Worm (Caenorhabditis elegans): ENCODE data around the gene Y53F4B.24.
A peak's percentile ranks its signal among the peaks of the same experiment; 100 is the strongest.

Gene Y53F4B.24

DNA sequence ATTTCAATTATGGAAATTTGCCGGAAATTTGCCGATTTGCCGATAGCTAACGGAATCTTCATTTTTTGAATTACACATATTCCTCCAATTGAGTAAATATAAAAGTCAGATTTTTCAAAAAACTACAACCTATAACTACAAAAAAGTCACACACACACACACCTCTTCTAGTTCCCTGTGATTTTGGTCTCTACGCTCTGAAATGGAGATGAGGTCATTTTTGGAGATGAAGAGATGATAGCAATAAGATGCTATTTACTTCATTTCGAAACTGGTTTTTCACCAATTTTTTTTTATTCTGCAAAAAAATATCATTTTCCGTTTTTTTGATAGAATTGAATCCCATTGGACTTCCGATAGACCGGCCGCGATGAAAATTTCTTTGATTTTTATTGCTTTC, 10.0 kb downstream of the Y53F4B.24 start, which contains the start of gene Y53F4B.23:
Gene Y53F4B.23 (plus strand): TSS at position 312 of the 400 bp plus-strand sequence.
- TF ChIP-seq T23F11.4 (GFP tag; optimal IDR thresholded peaks at IDR 0.05) (no peak), ceh-45 (GFP tag; IDR thresholded peaks at IDR 0.05) (no peak), pax-1 (tag; optimal IDR thresholded peaks at IDR 0.05) (no peak), ets-4 (tag; optimal IDR thresholded peaks at IDR 0.05) (no peak), unc-55 (GFP tag; optimal IDR thresholded peaks at IDR 0.05) (no peak), hlh-13 (GFP tag; optimal IDR thresholded peaks at IDR 0.05) (no peak)

DNA sequence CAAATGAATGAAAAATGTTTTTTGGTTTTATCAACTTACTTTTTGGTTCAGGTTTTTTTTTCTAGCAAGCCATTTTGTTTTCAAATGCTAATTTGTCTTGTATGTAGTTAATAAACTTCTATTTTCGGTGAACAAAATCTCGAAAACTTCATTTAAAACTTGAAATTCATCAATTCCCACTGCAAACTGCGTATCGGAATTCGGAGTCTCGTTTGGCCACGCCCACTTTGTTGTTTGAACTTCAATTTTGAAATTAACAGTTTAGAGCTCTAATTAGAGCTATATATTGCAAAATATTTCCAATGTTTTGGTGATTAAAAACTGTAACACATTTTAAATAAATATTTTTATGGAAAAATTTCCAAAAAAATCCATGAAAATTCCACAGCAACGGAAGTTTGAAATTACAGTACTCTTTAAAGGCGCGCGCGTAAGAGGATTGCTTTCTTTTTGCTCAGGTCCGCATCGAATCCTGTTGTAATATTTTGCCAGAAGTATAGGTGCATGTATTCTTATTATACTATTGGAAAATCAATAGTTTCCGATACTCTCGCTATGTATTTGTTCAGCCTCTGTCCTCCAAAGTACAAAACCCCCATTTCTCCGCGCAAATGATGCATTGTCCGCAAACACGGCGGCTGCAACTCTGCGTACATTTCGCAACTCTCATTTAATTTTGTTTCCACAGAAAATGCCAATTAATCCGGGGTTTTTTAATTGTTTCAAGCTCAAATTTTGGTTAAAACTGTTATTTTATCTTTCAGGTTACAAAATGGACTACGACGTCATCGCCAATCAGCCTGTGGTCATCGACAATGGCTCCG, 14.5 kb downstream of the Y53F4B.24 start, which contains the start of gene arp-1:
Gene arp-1 (plus strand): TSS at position 765 of the 824 bp plus-strand sequence.
- TF ChIP-seq zip-5 (tag; optimal IDR thresholded peaks at IDR 0.05) (peak; percentile 10), ref-2 (tag; optimal IDR thresholded peaks at IDR 0.05) (no peak), rnt-1 (tag; optimal IDR thresholded peaks at IDR 0.05) (no peak), Y22D7AL.16 (tag; optimal IDR thresholded peaks at IDR 0.05) (no peak), unc-3 (GFP tag; conservative IDR thresholded peaks at IDR 0.05) (no peak), unc-3 (tag; optimal IDR thresholded peaks at IDR 0.05) (no peak), nfya-1 (tag; optimal IDR thresholded peaks at IDR 0.05) (peak; percentile 39), hlh-15 (tag; optimal IDR thresholded peaks at IDR 0.05) (no peak), ama-1 (optimal IDR thresholded peaks at IDR 0.05) (no peak), ceh-34 (tag; optimal IDR thresholded peaks at IDR 0.05) (peak; percentile 3), K02D7.2 (tag; optimal IDR thresholded peaks at IDR 0.05) (peak; percentile 3), ceh-14 (tag; optimal IDR thresholded peaks at IDR 0.05) (peak; percentile 10), unc-42 (tag; optimal IDR thresholded peaks at IDR 0.05) (peak; percentile 67), pha-2 (tag; optimal IDR thresholded peaks at IDR 0.05) (peak; percentile 4), elt-2 (tag; optimal IDR thresholded peaks at IDR 0.05) (peak; percentile 20), nhr-232 (tag; optimal IDR thresholded peaks at IDR 0.05) (no peak), C38D4.7 (GFP tag; optimal IDR thresholded peaks at IDR 0.05) (no peak), ceh-48 (tag; optimal IDR thresholded peaks at IDR 0.05) (peak; percentile 8), ceh-31 (tag; optimal IDR thresholded peaks at IDR 0.05) (peak; percentile 45), dve-1 (tag; optimal IDR thresholded peaks at IDR 0.05) (no peak)

DNA sequence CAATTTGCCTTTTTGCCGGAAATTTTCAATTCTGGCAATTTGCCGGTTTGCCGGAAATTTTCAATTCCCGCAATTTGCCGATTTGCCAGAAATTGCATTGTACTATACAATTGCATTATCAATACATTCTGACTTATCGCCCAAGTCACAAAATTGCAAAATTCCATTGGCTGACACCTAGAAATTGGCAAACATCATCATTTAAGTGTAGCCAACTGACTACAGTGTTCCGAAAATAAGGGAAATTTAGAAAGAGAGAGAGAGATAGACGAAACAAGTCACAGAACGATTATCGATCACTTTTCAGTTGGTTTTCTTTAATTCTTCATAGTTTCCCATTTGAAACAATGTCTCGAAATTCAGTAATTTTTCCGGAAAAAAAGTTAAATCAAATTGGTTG, 22.9 kb downstream of the Y53F4B.24 start:
- TF ChIP-seq elt-2 (tag; optimal IDR thresholded peaks at IDR 0.05) (peak; percentile 21), ama-1 (optimal IDR thresholded peaks at IDR 0.05) (no peak)

DNA sequence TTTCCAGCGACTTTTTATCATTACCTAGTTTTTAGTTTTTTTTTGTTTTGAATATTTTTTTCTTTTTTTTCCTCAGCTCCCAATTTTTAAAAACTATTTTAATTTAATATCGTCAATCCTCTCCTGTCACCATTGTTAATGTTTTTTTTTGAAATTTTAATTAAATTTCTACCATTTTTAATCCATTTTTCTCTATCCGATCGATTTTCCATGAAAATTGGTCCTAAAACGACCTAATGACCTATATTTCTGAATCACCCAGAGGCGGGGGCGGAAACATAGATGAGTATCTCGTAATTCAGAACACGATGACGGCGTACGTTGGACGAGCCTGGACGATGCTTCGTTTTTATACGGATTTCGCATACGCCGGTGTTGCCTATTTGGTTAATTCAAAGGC, 24.4 kb downstream of the Y53F4B.24 start, which contains the start of gene Y53F4B.39:
Gene Y53F4B.39 (plus strand): TSS at position 301 of the 400 bp plus-strand sequence.
- TF ChIP-seq unc-42 (tag; optimal IDR thresholded peaks at IDR 0.05) = no peak
- no peak for TF ChIP-seq pha-2 (tag; optimal IDR thresholded peaks at IDR 0.05)
- TF ChIP-seq F13H6.1 (tag; optimal IDR thresholded peaks at IDR 0.05) = no peak
- TF ChIP-seq pha-4 (tag; optimal IDR thresholded peaks at IDR 0.05) = no peak
- TF ChIP-seq ceh-6 (GFP tag; optimal IDR thresholded peaks at IDR 0.05) = no peak
- no peak for TF ChIP-seq syd-9 (tag; optimal IDR thresholded peaks at IDR 0.05)
- no peak for TF ChIP-seq ama-1 (optimal IDR thresholded peaks at IDR 0.05)
- TF ChIP-seq ceh-18 (tag; optimal IDR thresholded peaks at IDR 0.05) = no peak

DNA sequence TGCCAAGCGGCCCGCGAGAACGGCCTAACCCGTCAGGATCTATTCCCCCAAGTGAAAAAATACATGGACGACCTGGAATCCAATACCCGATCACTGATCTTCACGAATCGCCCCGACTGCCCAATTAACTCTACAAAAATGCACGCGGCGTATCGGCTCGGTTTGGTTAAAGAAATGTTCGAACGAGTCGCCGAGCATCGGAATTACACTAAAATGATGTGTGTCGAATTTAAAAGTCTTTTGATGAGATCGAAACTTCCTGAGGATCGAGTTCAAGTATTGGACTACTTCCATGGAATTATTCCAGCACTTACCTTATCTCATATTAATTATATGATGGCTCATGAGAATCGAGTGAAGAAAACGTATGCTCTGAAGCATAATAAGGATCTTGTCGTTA, 27.0 kb downstream of the Y53F4B.24 start:
- TF ChIP-seq tbx-7 (tag; optimal IDR thresholded peaks at IDR 0.05) (no peak), eyg-1 (tag; optimal IDR thresholded peaks at IDR 0.05) (no peak), sox-2 (GFP tag; IDR thresholded peaks at IDR 0.05) (no peak), fkh-6 (tag; optimal IDR thresholded peaks at IDR 0.05) (no peak), ztf-16 (tag; optimal IDR thresholded peaks at IDR 0.05) (no peak), Y22D7AL.16 (tag; optimal IDR thresholded peaks at IDR 0.05) (no peak), ceh-30 (tag; optimal IDR thresholded peaks at IDR 0.05) (no peak), ahr-1 (tag; optimal IDR thresholded peaks at IDR 0.05) (no peak), pat-9 (tag; optimal IDR thresholded peaks at IDR 0.05) (no peak), fkh-10 (GFP tag; optimal IDR thresholded peaks at IDR 0.05) (no peak), zip-5 (tag; optimal IDR thresholded peaks at IDR 0.05) (no peak), K02D7.2 (tag; optimal IDR thresholded peaks at IDR 0.05) (no peak), C38D4.7 (GFP tag; optimal IDR thresholded peaks at IDR 0.05) (no peak), unc-42 (tag; optimal IDR thresholded peaks at IDR 0.05) (no peak), hlh-13 (GFP tag; optimal IDR thresholded peaks at IDR 0.05) (no peak), ref-2 (tag; optimal IDR thresholded peaks at IDR 0.05) (no peak), mec-3 (tag; optimal IDR thresholded peaks at IDR 0.05; ENCODE audit: borderline replicate concordance) (no peak), ceh-6 (GFP tag; optimal IDR thresholded peaks at IDR 0.05) (no peak), ceh-14 (tag; optimal IDR thresholded peaks at IDR 0.05) (no peak)

Data from whole organism, late embryonic.